Worm (Caenorhabditis elegans) whole organism, young adult: ENCODE results near the gene sart-3.

Experiments
- B0035.1 ChIP-seq: sonication (generic microtip); optimal IDR thresholded peaks from 2 replicates; lab custom pipeline; 2016; ENCODE audit warnings: missing genetic modification characterization, mild to moderate bottlenecking, missing compliant biosample characterization, missing genotype, missing genetic modification reagents
- D2030.7 ChIP-seq: fragments of 200-800 bp; sonication (Bioruptor generic); IDR thresholded peaks from 2 replicates; pipeline ENCODE4 v1.3.6; 2022; ENCODE audit warnings: missing genetic modification reagents, missing genetic modification characterization, missing compliant biosample characterization
- F39B2.1 ChIP-seq: fragments of 200-800 bp; sonication (Bioruptor generic); IDR thresholded peaks from 2 replicates; pipeline ENCODE4 v1.3.6; 2022; ENCODE audit warnings: missing genetic modification reagents, missing genetic modification characterization, missing compliant biosample characterization
- F52B5.7 ChIP-seq: sonication (generic microtip); optimal IDR thresholded peaks from 2 replicates; lab custom pipeline; 2016; ENCODE audit warnings: mild to moderate bottlenecking, missing genetic modification characterization, missing compliant biosample characterization
- Y53F4B.3 ChIP-seq: fragments of 200-800 bp; sonication (Bioruptor generic); IDR thresholded peaks from 2 replicates; pipeline ENCODE4 v1.3.6; 2022; ENCODE audit warnings: missing genetic modification reagents, missing genetic modification characterization, missing compliant biosample characterization
- ceh-27 ChIP-seq: fragments of 200-800 bp; sonication (Bioruptor generic); optimal IDR thresholded peaks from 2 replicates; lab custom pipeline; 2018; ENCODE audit warnings: mild to moderate bottlenecking, missing genetic modification characterization, moderate library complexity, missing compliant biosample characterization
- ceh-58 ChIP-seq: fragments of 200-800 bp; sonication (Bioruptor generic); IDR thresholded peaks from 2 replicates; pipeline ENCODE4 v1.3.6; 2022; ENCODE audit warnings: missing genetic modification characterization, missing compliant biosample characterization
- madf-8 ChIP-seq: fragments of 200-800 bp; sonication (Bioruptor generic); conservative IDR thresholded peaks from 2 replicates; pipeline ENCODE4 v1.3.6; 2022; ENCODE audit warnings: missing genetic modification reagents, missing genetic modification characterization, missing compliant biosample characterization
- nhr-120 ChIP-seq: fragments of 200-800 bp; sonication (Bioruptor generic); IDR thresholded peaks from 2 replicates; pipeline ENCODE4 v1.3.6; 2022; ENCODE audit warnings: missing genetic modification characterization, missing compliant biosample characterization
- nhr-90 ChIP-seq: sonication (generic microtip); optimal IDR thresholded peaks from 2 replicates; lab custom pipeline; 2016; ENCODE audit warnings: missing genotype, mild to moderate bottlenecking, missing genetic modification characterization, missing compliant biosample characterization
- repo-1 ChIP-seq: sonication (generic microtip); optimal IDR thresholded peaks from 2 replicates; lab custom pipeline; 2017; ENCODE audit warnings: mild to moderate bottlenecking, missing genetic modification characterization, missing compliant biosample characterization
- tbx-9 ChIP-seq: sonication (generic microtip); optimal IDR thresholded peaks from 2 replicates; lab custom pipeline; 2016; ENCODE audit warnings: borderline replicate concordance, missing genetic modification characterization, inconsistent platforms, missing compliant biosample characterization

- TF ChIP-seq madf-8 (GFP tag; lab: Robert Waterston, UW) (no peak), nhr-120 (GFP tag; lab: Robert Waterston, UW) (no peak), F52B5.7 (tag; lab: Kevin White, UChicago) (no peak), D2030.7 (GFP tag; lab: Robert Waterston, UW) (no peak), repo-1 (tag; lab: Kevin White, UChicago) (no peak), Y53F4B.3 (GFP tag; lab: Robert Waterston, UW) (no peak), ceh-27 (GFP tag; lab: Kevin White, UChicago) (no peak), F39B2.1 (GFP tag; lab: Robert Waterston, UW) (no peak), tbx-9 (tag; lab: Kevin White, UChicago) (no peak), nhr-90 (tag; lab: Kevin White, UChicago) (no peak), B0035.1 (tag; lab: Kevin White, UChicago) (no peak), ceh-58 (no peak)
These were observed 21.3 kb downstream of the sart-3 start for ce11 chrIV:11311484-11311883.
